Fruit fly (Drosophila melanogaster): ENCODE measurements around the gene CG14218.

- TF ChIP-seq rib (GFP tag; IDR thresholded peaks at IDR 0.05) (no peak), shn (GFP tag; optimal IDR thresholded peaks at IDR 0.05) (no peak), CG30020 (tag; optimal IDR thresholded peaks at IDR 0.05) (no peak), eyg (GFP tag; optimal IDR thresholded peaks at IDR 0.05) (no peak), Atf-2 (GFP tag; optimal IDR thresholded peaks at IDR 0.05) (no peak), Deaf1 (tag; optimal IDR thresholded peaks at IDR 0.05) (no peak), Blimp-1 (GFP tag; optimal IDR thresholded peaks at IDR 0.05) (no peak), CG2120 (GFP tag; optimal IDR thresholded peaks at IDR 0.05) (no peak), Sry-β (GFP tag; optimal IDR thresholded peaks at IDR 0.05) (no peak), tna (GFP tag; IDR thresholded peaks at IDR 0.05; ENCODE audit: partially characterized antibody) (no peak)
Measured at dm6 chrX:19606558-19606957, 24.8 kb upstream of the CG14218 start.

All from whole organism, embryonic.